Fruit fly (Drosophila melanogaster) whole organism, pupa: Measurements from ENCODE around the gene Agpat4.
A peak's percentile ranks its signal among the peaks of the same experiment; 100 is the strongest.

Source experiments
- CG12605 ChIP-seq: fragments of 200-800 bp; sonication (Bioruptor generic); IDR thresholded peaks from 2 replicates; pipeline ENCODE4 v1.3.6; 2022; ENCODE audit warnings: missing biosample characterization, missing genetic modification characterization
- CG14655 ChIP-seq: fragments of 200-800 bp; sonication (Bioruptor generic); optimal IDR thresholded peaks from 3 replicates; lab custom pipeline; 2017; ENCODE audit warnings: mild to moderate bottlenecking, missing biosample characterization, missing genetic modification reagents, missing genetic modification characterization
- CG17806 ChIP-seq: fragments of 200-800 bp; sonication (Bioruptor generic); optimal IDR thresholded peaks from 2 replicates; lab custom pipeline; 2018; ENCODE audit warnings: missing biosample characterization, mild to moderate bottlenecking, missing genetic modification characterization, moderate library complexity
- CG4496 ChIP-seq: fragments of 200-800 bp; sonication (Bioruptor generic); IDR thresholded peaks from 3 replicates; pipeline ENCODE4 v1.3.6; 2022; ENCODE audit warnings: missing biosample characterization, missing genetic modification characterization
- CG8159 ChIP-seq: fragments of 200-800 bp; sonication (Bioruptor generic); optimal IDR thresholded peaks from 3 replicates; lab custom pipeline; 2018; ENCODE audit warnings: missing biosample characterization, mild to moderate bottlenecking, missing genetic modification characterization, moderate library complexity
- CG9948 ChIP-seq: fragments of 200-800 bp; sonication (Bioruptor generic); optimal IDR thresholded peaks from 2 replicates; lab custom pipeline; 2018; ENCODE audit warnings: missing biosample characterization, mild to moderate bottlenecking, missing genetic modification characterization, moderate library complexity
- EcR ChIP-seq: fragments of 200-800 bp; sonication (Bioruptor generic); optimal IDR thresholded peaks from 3 replicates; lab custom pipeline; 2019; ENCODE audit warnings: missing biosample characterization, missing genetic modification characterization, mild to moderate bottlenecking, moderate library complexity, missing genetic modification reagents
- Ets98B ChIP-seq: fragments of 200-800 bp; sonication (Bioruptor generic); IDR thresholded peaks from 2 replicates; pipeline ENCODE4 v1.3.6; 2022; ENCODE audit warnings: missing biosample characterization, missing genetic modification characterization
- Snoo ChIP-seq: fragments of 200-800 bp; sonication (Bioruptor generic); optimal IDR thresholded peaks from 3 replicates; lab custom pipeline; 2017; ENCODE audit warnings: missing biosample characterization, mild to moderate bottlenecking, missing genetic modification characterization, inconsistent platforms
- rn ChIP-seq: fragments of 200-800 bp; sonication (Bioruptor generic); IDR thresholded peaks from 2 replicates; pipeline ENCODE4 v1.3.6; 2022; ENCODE audit warnings: missing biosample characterization, missing genetic modification characterization

- TF ChIP-seq CG8159 (tag; lab: Kevin White, UChicago) (no peak), Snoo (tag; lab: Kevin White, UChicago) (no peak), CG14655 (GFP tag; lab: Kevin White, UChicago) (no peak), rn (GFP tag; lab: Robert Waterston, UW) (no peak), CG4496 (GFP tag; lab: Robert Waterston, UW) (no peak), EcR (GFP tag; lab: Kevin White, UChicago) (peak; percentile 91), CG17806 (tag; lab: Kevin White, UChicago) (no peak), CG9948 (tag; lab: Kevin White, UChicago) (no peak), Ets98B (GFP tag; lab: Robert Waterston, UW) (no peak), CG12605 (GFP tag; lab: Robert Waterston, UW) (no peak)
Observed at dm6 chr3L:16357187-16357728, 24.1 kb downstream of the Agpat4 start.
